Worm (Caenorhabditis elegans) whole organism, L3 larva: ENCODE measurements around the gene kel-1.
A peak's percentile ranks its signal among the peaks of the same experiment; 100 is the strongest.

ENCODE experiments used
- R02D3.7 ChIP-seq: fragments of 150-350 bp; optimal IDR thresholded peaks from 2 replicates; lab custom pipeline; 2014; ENCODE audit warnings: missing biosample characterization, missing genetic modification characterization
- aly-2 ChIP-seq: fragments of 150-350 bp; optimal IDR thresholded peaks from 2 replicates; lab custom pipeline; 2014; ENCODE audit warnings: missing biosample characterization, missing genetic modification characterization
- ama-1 ChIP-seq: fragments of 150-350 bp; optimal IDR thresholded peaks from 2 replicates; lab custom pipeline; 2018
- ceh-16 ChIP-seq: sonication (generic microtip); optimal IDR thresholded peaks from 2 replicates; lab custom pipeline; 2017; ENCODE audit warnings: missing biosample characterization, missing genetic modification characterization
- ceh-82 ChIP-seq: fragments of 150-350 bp; optimal IDR thresholded peaks from 2 replicates; lab custom pipeline; 2014; ENCODE audit warnings: missing biosample characterization, missing genetic modification characterization
- daf-12 ChIP-seq: fragments of 150-350 bp; optimal IDR thresholded peaks from 2 replicates; lab custom pipeline; 2014; ENCODE audit warnings: missing biosample characterization, missing genetic modification reagents, missing genetic modification characterization
- egl-5 ChIP-seq: fragments of 150-350 bp; optimal IDR thresholded peaks from 2 replicates; lab custom pipeline; 2017; ENCODE audit warnings: missing biosample characterization, missing genetic modification reagents, missing genetic modification characterization, inconsistent platforms
- elt-1 ChIP-seq: fragments of 150-350 bp; optimal IDR thresholded peaks from 2 replicates; lab custom pipeline; 2014; ENCODE audit warnings: missing biosample characterization, missing genetic modification characterization
- elt-2 ChIP-seq: sonication (generic microtip); optimal IDR thresholded peaks from 2 replicates; lab custom pipeline; 2016; ENCODE audit warnings: missing genetic modification reagents, mild to moderate bottlenecking, missing genetic modification characterization, missing compliant biosample characterization
- fkh-10 ChIP-seq: sonication (generic microtip); optimal IDR thresholded peaks from 2 replicates; lab custom pipeline; 2017; ENCODE audit warnings: missing biosample characterization, missing genetic modification reagents, missing genetic modification characterization
- fkh-2 ChIP-seq: fragments of 150-350 bp; optimal IDR thresholded peaks from 2 replicates; lab custom pipeline; 2014; ENCODE audit warnings: missing biosample characterization, missing genetic modification reagents, missing genetic modification characterization
- hmg-11 ChIP-seq: sonication (generic microtip); optimal IDR thresholded peaks from 2 replicates; lab custom pipeline; 2016; ENCODE audit warnings: missing genetic modification characterization, missing compliant biosample characterization
- lsy-12 ChIP-seq: sonication (generic microtip); optimal IDR thresholded peaks from 2 replicates; lab custom pipeline; 2016; ENCODE audit warnings: mild to moderate bottlenecking, missing genetic modification characterization, missing compliant biosample characterization
- mdl-1 ChIP-seq: fragments of 150-350 bp; optimal IDR thresholded peaks from 2 replicates; lab custom pipeline; 2014; ENCODE audit warnings: missing biosample characterization, missing genetic modification characterization
- nfya-1 ChIP-seq: sonication (generic microtip); optimal IDR thresholded peaks from 2 replicates; lab custom pipeline; 2017; ENCODE audit warnings: missing genetic modification characterization, mild to moderate bottlenecking, missing compliant biosample characterization, antibody characterized with exemption, moderate library complexity; ENCODE audit not compliant: insufficient read depth
- nhr-11 ChIP-seq: fragments of 150-350 bp; optimal IDR thresholded peaks from 2 replicates; lab custom pipeline; 2014; ENCODE audit warnings: missing biosample characterization, missing genetic modification characterization
- nhr-12 ChIP-seq: fragments of 150-350 bp; optimal IDR thresholded peaks from 2 replicates; lab custom pipeline; 2014; ENCODE audit warnings: missing biosample characterization, missing genetic modification characterization
- nhr-25 ChIP-seq: sonication (generic microtip); optimal IDR thresholded peaks from 2 replicates; lab custom pipeline; 2017; ENCODE audit warnings: missing biosample characterization, missing genetic modification characterization
- nhr-28 ChIP-seq: fragments of 150-350 bp; optimal IDR thresholded peaks from 2 replicates; lab custom pipeline; 2014; ENCODE audit warnings: missing biosample characterization, missing genetic modification characterization
- nhr-43 ChIP-seq: sonication (generic microtip); optimal IDR thresholded peaks from 2 replicates; lab custom pipeline; 2016; ENCODE audit warnings: mild to moderate bottlenecking, missing genetic modification characterization, missing compliant biosample characterization; ENCODE audit not compliant: poor library complexity, severe bottlenecking
- nhr-67 ChIP-seq: fragments of 150-350 bp; optimal IDR thresholded peaks from 2 replicates; lab custom pipeline; 2014; ENCODE audit warnings: missing biosample characterization, missing genetic modification characterization
- nhr-76 ChIP-seq: fragments of 150-350 bp; sonication (generic microtip); optimal IDR thresholded peaks from 5 replicates; lab custom pipeline; 2014; ENCODE audit warnings: missing biosample characterization, missing genetic modification characterization
- nhr-77 ChIP-seq: fragments of 150-350 bp; optimal IDR thresholded peaks from 2 replicates; lab custom pipeline; 2014; ENCODE audit warnings: missing biosample characterization, missing genetic modification characterization
- pha-4 ChIP-seq: fragments of 150-350 bp; optimal IDR thresholded peaks from 2 replicates; lab custom pipeline; 2014; ENCODE audit warnings: missing biosample characterization, missing genetic modification reagents, missing genetic modification characterization
- pqm-1 ChIP-seq: fragments of 150-350 bp; optimal IDR thresholded peaks from 2 replicates; lab custom pipeline; 2017; ENCODE audit warnings: missing biosample characterization, missing genetic modification characterization, inconsistent platforms
- sea-2 ChIP-seq: fragments of 150-350 bp; sonication (generic microtip); optimal IDR thresholded peaks from 4 replicates; lab custom pipeline; 2014; ENCODE audit warnings: missing biosample characterization, missing genetic modification reagents, missing genetic modification characterization
- snpc-4 ChIP-seq: fragments of 150-350 bp; optimal IDR thresholded peaks from 2 replicates; lab custom pipeline; 2014; ENCODE audit warnings: missing biosample characterization, missing genetic modification characterization
- tbx-2 ChIP-seq: sonication (generic microtip); optimal IDR thresholded peaks from 2 replicates; lab custom pipeline; 2016; ENCODE audit warnings: mild to moderate bottlenecking, missing genetic modification characterization, missing compliant biosample characterization
- unc-39 ChIP-seq: sonication (generic microtip); optimal IDR thresholded peaks from 4 replicates; lab custom pipeline; 2017; ENCODE audit warnings: missing biosample characterization, missing genetic modification characterization
- unc-62 ChIP-seq: fragments of 150-350 bp; sonication (generic microtip); optimal IDR thresholded peaks from 4 replicates; lab custom pipeline; 2014; ENCODE audit warnings: missing biosample characterization, missing genetic modification reagents, missing genetic modification characterization
- zag-1 ChIP-seq: fragments of 150-350 bp; optimal IDR thresholded peaks from 2 replicates; lab custom pipeline; 2014; ENCODE audit warnings: missing biosample characterization, missing genetic modification characterization
- ztf-11 ChIP-seq: fragments of 150-350 bp; optimal IDR thresholded peaks from 2 replicates; lab custom pipeline; 2014; ENCODE audit warnings: missing biosample characterization, missing genetic modification characterization
- ztf-4 ChIP-seq: fragments of 150-350 bp; optimal IDR thresholded peaks from 2 replicates; lab custom pipeline; 2014; ENCODE audit warnings: missing biosample characterization, missing genetic modification characterization

Gene kel-1

ce11 chrII:11700200-11700599, 11.5 kb downstream of the kel-1 start, which contains the start of gene inos-1:
inos-1 (minus strand) TSS chrII:11700300.
- TF ChIP-seq lsy-12 (no peak), ama-1 (lab: Kevin White, UChicago) (no peak), ceh-16 (tag; lab: Kevin White, UChicago) (no peak), ztf-11 (tag; lab: Kevin White, UChicago) (no peak), sea-2 (no peak), nfya-1 (tag; lab: Kevin White, UChicago) (no peak)
- TF ChIP-seq, all 47 proteins: peak for 0

- TF ChIP-seq hmg-11 (tag; lab: Kevin White, UChicago): no peak
- no peak for TF ChIP-seq daf-12
- no peak for TF ChIP-seq pqm-1 (tag; lab: Kevin White, UChicago)
- no peak for TF ChIP-seq unc-62 (GFP tag; lab: Kevin White, UChicago)
- no peak for TF ChIP-seq nhr-25 (tag; lab: Kevin White, UChicago)
- no peak for TF ChIP-seq tbx-2
- TF ChIP-seq elt-2 (tag; lab: Kevin White, UChicago): no peak
- TF ChIP-seq pha-4 (tag; lab: Kevin White, UChicago): no peak
- TF ChIP-seq fkh-2 (tag; lab: Kevin White, UChicago): no peak
- TF ChIP-seq nhr-67 (tag; lab: Kevin White, UChicago): no peak
- TF ChIP-seq elt-1: no peak
- no peak for TF ChIP-seq nhr-12 (tag; lab: Kevin White, UChicago)
- no peak for TF ChIP-seq nhr-77 (tag; lab: Kevin White, UChicago)
- TF ChIP-seq sea-2: no peak
- TF ChIP-seq R02D3.7: no peak
- TF ChIP-seq nhr-43 (tag; lab: Kevin White, UChicago): no peak
Measured at ce11 chrII:11700635-11701034, 11.9 kb downstream of the kel-1 start.

ce11 chrII:11705787-11706186, 17.0 kb downstream of the kel-1 start, which contains the start of gene VF13D12L.3:
VF13D12L.3 (plus strand) TSS chrII:11706009.
- no peak for TF ChIP-seq zag-1 (tag; lab: Kevin White, UChicago)
- TF ChIP-seq nhr-43 (tag; lab: Kevin White, UChicago): no peak
- no peak for TF ChIP-seq R02D3.7
- TF ChIP-seq nhr-76 (tag; lab: Kevin White, UChicago): peak; percentile 42
- TF ChIP-seq lsy-12: no peak
- TF ChIP-seq pqm-1 (tag; lab: Kevin White, UChicago): peak; percentile 45
- peak; percentile 5 for TF ChIP-seq elt-2 (tag; lab: Kevin White, UChicago)

- TF ChIP-seq fkh-2 (tag; lab: Kevin White, UChicago) (no peak), nhr-43 (tag; lab: Kevin White, UChicago) (no peak), nhr-28 (tag; lab: Kevin White, UChicago) (no peak), tbx-2 (no peak), nhr-77 (tag; lab: Kevin White, UChicago) (no peak), snpc-4 (no peak), mdl-1 (no peak), fkh-10 (GFP tag; lab: Kevin White, UChicago) (no peak), ztf-11 (tag; lab: Kevin White, UChicago) (no peak), ztf-4 (tag; lab: Kevin White, UChicago) (no peak), unc-39 (tag; lab: Kevin White, UChicago) (no peak), nhr-11 (tag; lab: Kevin White, UChicago) (no peak), R02D3.7 (no peak), lsy-12 (no peak), ceh-16 (tag; lab: Kevin White, UChicago) (no peak), ceh-82 (tag; lab: Kevin White, UChicago) (no peak), unc-62 (GFP tag; lab: Kevin White, UChicago) (no peak), egl-5 (no peak), aly-2 (no peak)
Measured at ce11 chrII:11709464-11709863, 20.7 kb downstream of the kel-1 start, which contains the start of gene fcmt-1. fcmt-1 (minus strand) TSS chrII:11709564.

- TF ChIP-seq R02D3.7 (no peak), fkh-2 (tag; lab: Kevin White, UChicago) (no peak), ama-1 (lab: Kevin White, UChicago) (no peak), nhr-67 (tag; lab: Kevin White, UChicago) (no peak), nhr-11 (tag; lab: Kevin White, UChicago) (no peak), elt-2 (tag; lab: Kevin White, UChicago) (no peak)
- TF ChIP-seq, all 47 proteins: peak for 0
Measured at ce11 chrII:11710771-11711170, 22.0 kb downstream of the kel-1 start.
